Worm (Caenorhabditis elegans): ENCODE results near the gene fig-1.

fig-1 gene

DNA sequence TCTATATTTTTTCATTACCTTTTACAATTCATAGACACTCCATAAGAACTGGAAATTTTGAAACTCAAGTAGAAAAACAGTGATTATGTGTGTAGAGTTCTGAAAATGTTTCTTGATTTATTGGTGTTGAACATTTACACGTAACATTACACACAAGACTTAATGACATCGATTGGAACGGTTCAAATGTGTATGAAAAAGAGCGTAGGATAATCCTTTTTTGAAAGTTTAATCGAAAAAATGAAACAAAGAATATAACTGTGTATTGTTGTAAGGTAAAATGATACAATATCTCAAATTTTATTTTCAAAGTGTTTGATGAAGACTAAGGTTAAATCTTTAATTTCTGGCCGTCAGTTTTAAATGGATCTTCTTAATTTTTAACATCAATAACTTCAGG lies at the start of gene fig-1:
fig-1 (minus strand) TSS at position 101 of the 400 bp plus-strand sequence.
- no peak for TF ChIP-seq hmg-1.2 (GFP tag; IDR thresholded peaks at IDR 0.05)
- no peak for TF ChIP-seq Y56A3A.18 (GFP tag; IDR thresholded peaks at IDR 0.05)
- TF ChIP-seq F37B4.10 (GFP tag; IDR thresholded peaks at IDR 0.05) = no peak
- no peak for TF ChIP-seq lin-35 (GFP tag; optimal IDR thresholded peaks at IDR 0.05)
- TF ChIP-seq madf-6 (GFP tag; IDR thresholded peaks at IDR 0.05) = no peak
- TF ChIP-seq Y53G8AR.9 (GFP tag; conservative IDR thresholded peaks at IDR 0.05) = no peak
- TF ChIP-seq ama-1 (optimal IDR thresholded peaks at IDR 0.05) = no peak
- TF ChIP-seq ama-1 (GFP tag; optimal IDR thresholded peaks at IDR 0.05) = no peak
- TF ChIP-seq nhr-179 (tag; optimal IDR thresholded peaks at IDR 0.05) = no peak
- TF ChIP-seq madf-8 (GFP tag; conservative IDR thresholded peaks at IDR 0.05) = no peak
- no peak for TF ChIP-seq F10E7.11 (tag; optimal IDR thresholded peaks at IDR 0.05)
- no peak for TF ChIP-seq zim-3 (tag; optimal IDR thresholded peaks at IDR 0.05)
- TF ChIP-seq ekl-4 (GFP tag; IDR thresholded peaks at IDR 0.05) = no peak
- TF ChIP-seq F57C9.4 (tag; optimal IDR thresholded peaks at IDR 0.05) = no peak
- no peak for TF ChIP-seq snpc-3.4 (tag; optimal IDR thresholded peaks at IDR 0.05)
- TF ChIP-seq Y79H2A.3 (GFP tag; conservative IDR thresholded peaks at IDR 0.05) = no peak
- no peak for TF ChIP-seq C06A6.2 (GFP tag; conservative IDR thresholded peaks at IDR 0.05)
- no peak for TF ChIP-seq efl-1 (GFP tag; optimal IDR thresholded peaks at IDR 0.05)
- no peak for TF ChIP-seq F49E8.2 (tag; optimal IDR thresholded peaks at IDR 0.05; ENCODE audit: insufficient read depth)
- no peak for TF ChIP-seq him-1 (tag; optimal IDR thresholded peaks at IDR 0.05)
- TF ChIP-seq egl-44 (GFP tag; IDR thresholded peaks at IDR 0.05) = no peak

DNA sequence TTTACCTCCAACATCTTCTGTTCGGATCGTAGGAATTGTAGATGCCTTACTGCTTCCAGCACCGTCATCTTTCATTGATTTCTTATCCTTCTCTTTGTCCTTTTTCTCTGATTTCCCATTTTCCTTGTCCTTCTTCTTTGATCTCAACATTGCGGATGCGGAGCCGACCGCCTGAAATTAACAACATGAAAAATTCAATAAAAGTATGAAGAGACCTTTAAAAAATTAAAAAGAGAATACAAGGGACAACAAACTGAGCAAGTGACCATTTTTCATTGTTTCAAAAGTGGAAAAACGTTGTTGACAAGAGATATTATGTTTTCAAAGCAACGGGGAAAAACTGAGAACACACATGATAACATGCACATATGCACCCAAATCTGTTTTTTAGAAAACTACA lies 49.7 kb upstream of the fig-1 start:
- TF ChIP-seq rpc-1 (optimal IDR thresholded peaks at IDR 0.05) = no peak
- no peak for TF ChIP-seq rpc-1 (tag; optimal IDR thresholded peaks at IDR 0.05)
- TF ChIP-seq egl-44 (GFP tag; IDR thresholded peaks at IDR 0.05) = no peak
- no peak for TF ChIP-seq hlh-26 (GFP tag; conservative IDR thresholded peaks at IDR 0.05)
- TF ChIP-seq sea-2 (GFP tag; IDR thresholded peaks at IDR 0.05) = no peak
- no peak for TF ChIP-seq aptf-3 (GFP tag; IDR thresholded peaks at IDR 0.05)

DNA sequence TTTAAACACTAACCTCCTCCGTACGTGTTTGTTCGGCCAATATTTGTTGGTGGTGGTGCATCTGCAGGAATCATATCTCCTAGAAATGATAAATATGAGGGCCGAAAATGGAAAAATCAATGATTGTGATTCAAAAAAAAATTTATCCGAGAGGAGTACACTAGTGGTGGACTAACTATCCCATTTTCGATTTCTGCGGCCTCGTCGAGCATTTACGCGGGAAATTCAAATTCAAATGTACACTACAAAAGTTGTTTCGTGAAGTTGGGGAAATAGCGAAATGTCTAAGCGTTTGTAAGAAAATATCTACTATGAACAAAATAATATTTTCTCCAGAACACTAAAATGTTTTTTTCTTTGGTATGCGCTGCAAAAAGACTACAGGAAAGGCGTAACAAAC lies 48.3 kb upstream of the fig-1 start:
- no peak for TF ChIP-seq Y67H2A.10 (GFP tag; conservative IDR thresholded peaks at IDR 0.05)
- TF ChIP-seq lir-1 (GFP tag; conservative IDR thresholded peaks at IDR 0.05) = peak; percentile 50; the same call in 1 of the 2 replicates
- 0 out of 2 replicates have a peak, but pooled peaks have one; percentile 56 for TF ChIP-seq madf-3 (GFP tag; IDR thresholded peaks at IDR 0.05)
- no peak for TF ChIP-seq lag-1 (GFP tag; IDR thresholded peaks at IDR 0.05)
- TF ChIP-seq ccch-3 (GFP tag; optimal IDR thresholded peaks at IDR 0.05) = no peak
- TF ChIP-seq ets-4 (GFP tag; optimal IDR thresholded peaks at IDR 0.05) = no peak
- peak; percentile 41; the same call in 1 of the 2 replicates for TF ChIP-seq pbrm-1 (GFP tag; IDR thresholded peaks at IDR 0.05)
- TF ChIP-seq ceh-27 (GFP tag; optimal IDR thresholded peaks at IDR 0.05) = peak; percentile 56
- no peak for TF ChIP-seq zim-3 (tag; optimal IDR thresholded peaks at IDR 0.05)
- TF ChIP-seq attf-5 (GFP tag; optimal IDR thresholded peaks at IDR 0.05) = peak; percentile 5
- no peak for TF ChIP-seq akir-1 (GFP tag; optimal IDR thresholded peaks at IDR 0.05)
- TF ChIP-seq ceh-40 (GFP tag; IDR thresholded peaks at IDR 0.05) = 0 out of 2 replicates have a peak, but pooled peaks have one; percentile 72
- TF ChIP-seq nfya-2 (GFP tag; IDR thresholded peaks at IDR 0.05) = no peak
- TF ChIP-seq unc-62 (GFP tag; optimal IDR thresholded peaks at IDR 0.05) = no peak
- TF ChIP-seq ceh-100 (GFP tag; IDR thresholded peaks at IDR 0.05) = peak; percentile 53
- TF ChIP-seq lsy-27 (tag; optimal IDR thresholded peaks at IDR 0.05; ENCODE audit: borderline replicate concordance, insufficient read depth) = no peak
- TF ChIP-seq efl-1 (GFP tag; optimal IDR thresholded peaks at IDR 0.05) = peak; percentile 72
- no peak for TF ChIP-seq T26A5.8 (tag; optimal IDR thresholded peaks at IDR 0.05)
- TF ChIP-seq cebp-1 (GFP tag; IDR thresholded peaks at IDR 0.05) = no peak
- peak; percentile 23 for TF ChIP-seq cebp-1 (tag; optimal IDR thresholded peaks at IDR 0.05)
- TF ChIP-seq aptf-2 (GFP tag; conservative IDR thresholded peaks at IDR 0.05) = no peak
- TF ChIP-seq rec-8 (tag; optimal IDR thresholded peaks at IDR 0.05) = peak; percentile 14 to 26
- TF ChIP-seq madf-6 (GFP tag; IDR thresholded peaks at IDR 0.05) = peak; percentile 40
- no peak for TF ChIP-seq atf-7 (tag; optimal IDR thresholded peaks at IDR 0.05)
- TF ChIP-seq ceh-91 (GFP tag; IDR thresholded peaks at IDR 0.05) = 0 out of 2 replicates have a peak, but pooled peaks have one; percentile 27
